Worm (Caenorhabditis elegans) whole organism, L4 larva: ENCODE results near the gene dyf-2.
A peak's percentile ranks its signal among the peaks of the same experiment; 100 is the strongest.

Experiments used
- F49E8.2 ChIP-seq: sonication (generic microtip); optimal IDR thresholded peaks from 2 replicates; lab custom pipeline; 2016; ENCODE audit warnings: missing compliant biosample characterization, mild to moderate bottlenecking, missing genetic modification characterization, borderline replicate concordance
- T20F7.1 ChIP-seq: fragments of 200-800 bp; sonication (Bioruptor generic); optimal IDR thresholded peaks from 2 replicates; lab custom pipeline; 2018; ENCODE audit warnings: mild to moderate bottlenecking, missing genetic modification characterization, missing compliant biosample characterization
- T26A8.4 ChIP-seq: fragments of 200-800 bp; sonication (Bioruptor generic); IDR thresholded peaks from 2 replicates; pipeline ENCODE4 v1.3.6; 2022; ENCODE audit warnings: missing genetic modification characterization, missing compliant biosample characterization
- Y48G9A.11 ChIP-seq: fragments of 200-800 bp; sonication (Bioruptor generic); IDR thresholded peaks from 2 replicates; pipeline ENCODE4 v1.3.6; 2022; ENCODE audit warnings: missing genetic modification reagents, missing genetic modification characterization, missing compliant biosample characterization
- Y5F2A.4 ChIP-seq: fragments of 200-800 bp; sonication (Bioruptor generic); optimal IDR thresholded peaks from 2 replicates; lab custom pipeline; 2018; ENCODE audit warnings: mild to moderate bottlenecking, missing genetic modification characterization, missing compliant biosample characterization
- Y75B8A.6 ChIP-seq: fragments of 200-800 bp; sonication (Bioruptor generic); IDR thresholded peaks from 2 replicates; pipeline ENCODE4 v1.3.6; 2022; ENCODE audit warnings: missing genetic modification reagents, missing genetic modification characterization, missing compliant biosample characterization
- aly-2 ChIP-seq: sonication (generic microtip); optimal IDR thresholded peaks from 2 replicates; lab custom pipeline; 2018; ENCODE audit warnings: missing biosample characterization, missing genetic modification characterization
- arid-1 ChIP-seq: fragments of 200-800 bp; sonication (Bioruptor generic); conservative IDR thresholded peaks from 2 replicates; pipeline ENCODE4 v1.3.6; 2022; ENCODE audit warnings: missing genetic modification reagents, missing genetic modification characterization, missing compliant biosample characterization
- ceh-82 ChIP-seq: sonication (generic microtip); optimal IDR thresholded peaks from 2 replicates; lab custom pipeline; 2017; ENCODE audit warnings: missing biosample characterization, missing genetic modification characterization
- daf-16 ChIP-seq, 3 experiments: sonication (generic microtip); optimal IDR thresholded peaks; 2 replicates each; lab custom pipeline; 2016 to 2017; ENCODE audit warnings: missing genetic modification characterization in 3 of 3, missing genetic modification reagents in 3 of 3, mild to moderate bottlenecking in 2 of 3, missing compliant biosample characterization in 2 of 3, missing biosample characterization in 1 of 3, moderate library complexity in 1 of 3
- dmd-8 ChIP-seq: fragments of 200-800 bp; sonication (Bioruptor generic); IDR thresholded peaks from 2 replicates; pipeline ENCODE4 v1.3.6; 2022; ENCODE audit warnings: missing genetic modification characterization, missing compliant biosample characterization
- dmd-9 ChIP-seq: fragments of 200-800 bp; sonication (Bioruptor generic); IDR thresholded peaks from 2 replicates; pipeline ENCODE4 v1.3.6; 2022; ENCODE audit warnings: missing genetic modification reagents, missing genetic modification characterization, missing compliant biosample characterization
- dpl-1 ChIP-seq: fragments of 150-350 bp; optimal IDR thresholded peaks from 2 replicates; lab custom pipeline; 2014; ENCODE audit warnings: missing biosample characterization, missing genetic modification reagents, missing genetic modification characterization
- fkh-10 ChIP-seq: fragments of 150-350 bp; optimal IDR thresholded peaks from 2 replicates; lab custom pipeline; 2014; ENCODE audit warnings: missing biosample characterization, missing genetic modification reagents, missing genetic modification characterization
- fos-1 ChIP-seq: fragments of 150-350 bp; optimal IDR thresholded peaks from 2 replicates; lab custom pipeline; 2014; ENCODE audit warnings: missing biosample characterization, missing genetic modification characterization
- hif-1 ChIP-seq, 2 experiments: sonication (generic microtip); optimal IDR thresholded peaks; 2 replicates each; lab custom pipeline; 2016 to 2017; ENCODE audit warnings: missing compliant biosample characterization in 2 of 2, missing genetic modification characterization in 2 of 2, missing genetic modification reagents in 2 of 2, missing genotype in 2 of 2, mild to moderate bottlenecking in 1 of 2
- hlh-11 ChIP-seq: fragments of 200-800 bp; sonication (Bioruptor generic); optimal IDR thresholded peaks from 2 replicates; lab custom pipeline; 2018; ENCODE audit warnings: mild to moderate bottlenecking, missing genetic modification characterization, missing compliant biosample characterization
- hlh-30 ChIP-seq: sonication (generic microtip); optimal IDR thresholded peaks from 2 replicates; lab custom pipeline; 2017; ENCODE audit warnings: antibody characterized with exemption, mild to moderate bottlenecking, missing genetic modification characterization, missing compliant biosample characterization; ENCODE audit not compliant: insufficient read depth
- lin-1 ChIP-seq: fragments of 200-800 bp; sonication (Bioruptor generic); IDR thresholded peaks from 2 replicates; pipeline ENCODE4 v1.3.6; 2022; ENCODE audit warnings: missing genetic modification reagents, missing genetic modification characterization, missing compliant biosample characterization
- lin-13 ChIP-seq: fragments of 150-350 bp; optimal IDR thresholded peaks from 2 replicates; lab custom pipeline; 2014; ENCODE audit warnings: missing biosample characterization, missing genetic modification reagents, missing genetic modification characterization
- lin-29 ChIP-seq: fragments of 200-800 bp; sonication (Bioruptor generic); IDR thresholded peaks from 2 replicates; pipeline ENCODE4 v1.3.6; 2022; ENCODE audit warnings: missing genetic modification reagents, missing genetic modification characterization, missing compliant biosample characterization
- lir-3 ChIP-seq: sonication (generic microtip); optimal IDR thresholded peaks from 2 replicates; lab custom pipeline; 2016; ENCODE audit warnings: mild to moderate bottlenecking, missing genetic modification characterization, missing compliant biosample characterization
- madf-9 ChIP-seq: fragments of 200-800 bp; sonication (Bioruptor generic); conservative IDR thresholded peaks from 2 replicates; pipeline ENCODE4 v1.3.6; 2022; ENCODE audit warnings: missing genetic modification reagents, missing genetic modification characterization, missing compliant biosample characterization
- mdl-1 ChIP-seq, 2 experiments: fragments of 150-350 bp in 1 of 2; sonication (generic microtip) in 1 of 2; optimal IDR thresholded peaks; 2 replicates each; lab custom pipeline; 2014 to 2017; ENCODE audit warnings: missing biosample characterization in 2 of 2, missing genetic modification characterization in 2 of 2
- mes-2 ChIP-seq: sonication (generic microtip); optimal IDR thresholded peaks from 2 replicates; lab custom pipeline; 2016; ENCODE audit warnings: missing genotype, mild to moderate bottlenecking, missing genetic modification characterization, missing compliant biosample characterization; ENCODE audit not compliant: poor library complexity, severe bottlenecking
- mxl-3 ChIP-seq: fragments of 200-800 bp; sonication (Bioruptor generic); optimal IDR thresholded peaks from 2 replicates; lab custom pipeline; 2018; ENCODE audit warnings: mild to moderate bottlenecking, missing genetic modification characterization, missing compliant biosample characterization
- nhr-11 ChIP-seq: fragments of 150-350 bp; optimal IDR thresholded peaks from 2 replicates; lab custom pipeline; 2014; ENCODE audit warnings: missing biosample characterization, missing genetic modification characterization
- nhr-237 ChIP-seq: sonication (generic microtip); optimal IDR thresholded peaks from 2 replicates; lab custom pipeline; 2017; ENCODE audit warnings: missing biosample characterization, missing genetic modification characterization
- nhr-25 ChIP-seq: sonication (generic microtip); optimal IDR thresholded peaks from 2 replicates; lab custom pipeline; 2017; ENCODE audit warnings: missing genetic modification characterization, mild to moderate bottlenecking, missing compliant biosample characterization, antibody characterized with exemption, moderate library complexity, borderline replicate concordance; ENCODE audit not compliant: insufficient read depth
- nhr-28 ChIP-seq: fragments of 150-350 bp; optimal IDR thresholded peaks from 2 replicates; lab custom pipeline; 2014; ENCODE audit warnings: missing biosample characterization, missing genetic modification characterization
- nhr-41 ChIP-seq: fragments of 200-800 bp; sonication (Bioruptor generic); IDR thresholded peaks from 2 replicates; pipeline ENCODE4 v1.3.6; 2022; ENCODE audit warnings: missing genetic modification reagents, missing genetic modification characterization, missing compliant biosample characterization
- nhr-42 ChIP-seq: fragments of 200-800 bp; sonication (Bioruptor generic); IDR thresholded peaks from 2 replicates; pipeline ENCODE4 v1.3.6; 2022; ENCODE audit warnings: missing genetic modification characterization, missing compliant biosample characterization
- nhr-48 ChIP-seq: sonication (generic microtip); optimal IDR thresholded peaks from 2 replicates; lab custom pipeline; 2016; ENCODE audit warnings: mild to moderate bottlenecking, missing genetic modification characterization, missing compliant biosample characterization
- nhr-6 ChIP-seq: fragments of 150-350 bp; optimal IDR thresholded peaks from 2 replicates; lab custom pipeline; 2014; ENCODE audit warnings: missing biosample characterization, missing genetic modification characterization
- rbr-2 ChIP-seq: sonication (generic microtip); optimal IDR thresholded peaks from 2 replicates; lab custom pipeline; 2016; ENCODE audit warnings: missing genotype, missing genetic modification characterization, missing compliant biosample characterization
- skn-1 ChIP-seq: fragments of 150-350 bp; optimal IDR thresholded peaks from 2 replicates; lab custom pipeline; 2014; ENCODE audit warnings: missing biosample characterization, missing genetic modification characterization
- snpc-4 ChIP-seq: fragments of 150-350 bp; optimal IDR thresholded peaks from 2 replicates; lab custom pipeline; 2014; ENCODE audit warnings: missing biosample characterization, missing genetic modification characterization
- tra-1 ChIP-seq: fragments of 200-800 bp; sonication (Bioruptor generic); IDR thresholded peaks from 2 replicates; pipeline ENCODE4 v1.3.6; 2022; ENCODE audit warnings: missing genetic modification reagents, missing genetic modification characterization, missing compliant biosample characterization
- unc-62 ChIP-seq, 3 experiments: fragments of 150-350 bp in 1 of 3; sonication (generic microtip); optimal IDR thresholded peaks in 2 of 3; peaks in 1 of 3; 1 replicate in 1 of 3; 2 replicates in 2 of 3; lab custom pipeline; 2014 to 2017; ENCODE audit warnings: missing biosample characterization in 3 of 3, missing genetic modification characterization in 3 of 3, missing genetic modification reagents in 3 of 3, missing genotype in 1 of 3
- vab-7 ChIP-seq: fragments of 200-800 bp; sonication (Bioruptor generic); IDR thresholded peaks from 2 replicates; pipeline ENCODE4 v1.3.6; 2022; ENCODE audit warnings: missing genetic modification reagents, missing genetic modification characterization, missing compliant biosample characterization
- zfp-2 ChIP-seq: sonication (generic microtip); optimal IDR thresholded peaks from 2 replicates; lab custom pipeline; 2016; ENCODE audit warnings: mild to moderate bottlenecking, missing genetic modification characterization, missing compliant biosample characterization
- zfp-3 ChIP-seq: fragments of 200-800 bp; sonication (Bioruptor generic); conservative IDR thresholded peaks from 2 replicates; pipeline ENCODE4 v1.3.6; 2022; ENCODE audit warnings: missing genetic modification reagents, missing genetic modification characterization, missing compliant biosample characterization
- zip-2 ChIP-seq: fragments of 150-350 bp; optimal IDR thresholded peaks from 2 replicates; lab custom pipeline; 2014; ENCODE audit warnings: missing biosample characterization, missing genetic modification characterization
- ztf-11 ChIP-seq: fragments of 150-350 bp; optimal IDR thresholded peaks from 2 replicates; lab custom pipeline; 2014; ENCODE audit warnings: missing biosample characterization, missing genetic modification characterization
- ztf-7 ChIP-seq: fragments of 150-350 bp; optimal IDR thresholded peaks from 2 replicates; lab custom pipeline; 2014; ENCODE audit warnings: missing biosample characterization, missing genetic modification characterization

Gene dyf-2

ce11 chrIII:13635730-13636360 is 50.4 kb downstream of the dyf-2 start (continued):
- no peak for TF ChIP-seq lin-29 (GFP tag; lab: Robert Waterston, UW)
- TF ChIP-seq arid-1 (GFP tag; lab: Robert Waterston, UW), result no peak
- no peak for TF ChIP-seq fos-1
- TF ChIP-seq vab-7, result no peak
- TF ChIP-seq T20F7.1 (GFP tag; lab: Kevin White, UChicago), result no peak
- TF ChIP-seq unc-62 (GFP tag; optimal IDR thresholded peaks at IDR 0.05 in 1 of 2; lab: Kevin White, UChicago), result peak in 1 of 2 experiments; percentile 53
- no peak for TF ChIP-seq unc-62 (tag; optimal IDR thresholded peaks at IDR 0.05; lab: Kevin White, UChicago)
- TF ChIP-seq F49E8.2, result no peak
- TF ChIP-seq nhr-41 (GFP tag; lab: Robert Waterston, UW), result no peak
- TF ChIP-seq T26A8.4 (GFP tag; lab: Robert Waterston, UW), result no peak
- TF ChIP-seq zip-2, result no peak
- TF ChIP-seq snpc-4, result no peak
- no peak for TF ChIP-seq lin-1 (GFP tag; lab: Robert Waterston, UW)
- no peak for TF ChIP-seq tra-1 (GFP tag; lab: Robert Waterston, UW)
- no peak for TF ChIP-seq nhr-42 (GFP tag; lab: Robert Waterston, UW)
- TF ChIP-seq ceh-82, result no peak
- peak; percentile 35 for TF ChIP-seq fkh-10
- TF ChIP-seq hif-1 (tag; optimal IDR thresholded peaks at IDR 0.05; lab: Kevin White, UChicago), result no peak
- peak in 1 of 2 experiments; percentile 72 for TF ChIP-seq daf-16 (GFP tag; optimal IDR thresholded peaks at IDR 0.05; lab: Kevin White, UChicago)
- no peak for TF ChIP-seq daf-16 (tag; optimal IDR thresholded peaks at IDR 0.05; lab: Kevin White, UChicago)
- TF ChIP-seq nhr-28 (tag; lab: Kevin White, UChicago), result no peak
- no peak for TF ChIP-seq ztf-7 (tag; lab: Kevin White, UChicago)
- no peak for TF ChIP-seq Y5F2A.4
- TF ChIP-seq nhr-6 (tag; lab: Kevin White, UChicago), result no peak
- no peak for TF ChIP-seq ztf-11 (tag; lab: Kevin White, UChicago)
- no peak for TF ChIP-seq dmd-8
- no peak for TF ChIP-seq zfp-2 (tag; lab: Kevin White, UChicago)
- TF ChIP-seq zfp-3, result no peak
- TF ChIP-seq dmd-9 (GFP tag; lab: Robert Waterston, UW), result no peak
- TF ChIP-seq skn-1 (tag; lab: Kevin White, UChicago), result no peak
- TF ChIP-seq rbr-2 (tag; lab: Kevin White, UChicago), result no peak
- no peak for TF ChIP-seq nhr-48 (tag; lab: Kevin White, UChicago)
- TF ChIP-seq lin-13 (GFP tag; lab: Kevin White, UChicago), result no peak

- TF ChIP-seq daf-16 (GFP tag; optimal IDR thresholded peaks at IDR 0.05; lab: Kevin White, UChicago) (peak in 1 of 2 experiments; percentile 81), daf-16 (tag; optimal IDR thresholded peaks at IDR 0.05; lab: Kevin White, UChicago) (no peak), dpl-1 (GFP tag; lab: Kevin White, UChicago) (no peak), tra-1 (GFP tag; lab: Robert Waterston, UW) (no peak), mes-2 (tag; lab: Kevin White, UChicago) (no peak), Y48G9A.11 (GFP tag; lab: Robert Waterston, UW) (no peak), hlh-11 (tag; lab: Kevin White, UChicago) (no peak), mxl-3 (GFP tag; lab: Kevin White, UChicago) (no peak), nhr-237 (no peak), ztf-7 (tag; lab: Kevin White, UChicago) (no peak), T26A8.4 (GFP tag; lab: Robert Waterston, UW) (no peak), Y75B8A.6 (GFP tag; lab: Robert Waterston, UW) (no peak), madf-9 (GFP tag; lab: Robert Waterston, UW) (no peak), lin-1 (GFP tag; lab: Robert Waterston, UW) (no peak), hif-1 (tag; optimal IDR thresholded peaks at IDR 0.05; lab: Kevin White, UChicago) (no peak), aly-2 (no peak), hlh-30 (tag; lab: Kevin White, UChicago) (no peak), nhr-11 (no peak), nhr-25 (tag; lab: Kevin White, UChicago) (no peak), mdl-1 (tag; optimal IDR thresholded peaks at IDR 0.05; lab: Kevin White, UChicago) (peak in 1 of 2 experiments; percentile 28), lir-3 (tag; lab: Kevin White, UChicago) (no peak), snpc-4 (peak; percentile 1), dmd-9 (GFP tag; lab: Robert Waterston, UW) (no peak)
These were observed 51.0 kb downstream of the dyf-2 start for ce11 chrIII:13635235-13635634.
